5 fruit fly cellular contexts compared by ENCODE assay signal in genomic region chr3L:13495065-13495464, dm6.
TF ChIP-seq lines count a peak whose summit lies in the region.

No protein-coding gene starts in this region.

- TF ChIP-seq CTCF in whole organism, embryonic (GFP tag; optimal IDR thresholded peaks at IDR 0.05; lab: Kevin White, UChicago) = no peak

TF ChIP-seq in whole organism, adult, 20 proteins besides CTCF, POLR2A, EP300 and RAD21:
- TF ChIP-seq bab1 (GFP tag; optimal IDR thresholded peaks at IDR 0.05; lab: Kevin White, UChicago) = no peak
- TF ChIP-seq tj (GFP tag; optimal IDR thresholded peaks at IDR 0.05; lab: Kevin White, UChicago) = peak; percentile 17

TF ChIP-seq in whole organism, embryonic, 481 proteins besides CTCF, POLR2A, EP300 and RAD21:
- TF ChIP-seq bsh (GFP tag; optimal IDR thresholded peaks at IDR 0.05; lab: Kevin White, UChicago) = peak in 1 of 2 experiments; percentile 94
- no peak for TF ChIP-seq CG9215 (GFP tag; IDR thresholded peaks at IDR 0.05; lab: Robert Waterston, UW)
- TF ChIP-seq lbe (GFP tag; optimal IDR thresholded peaks at IDR 0.05; lab: Kevin White, UChicago) = peak; percentile 16
- TF ChIP-seq nom (GFP tag; optimal IDR thresholded peaks at IDR 0.05; lab: Kevin White, UChicago) = peak; percentile 96
- peak; percentile 89 for TF ChIP-seq Drgx (GFP tag; IDR thresholded peaks at IDR 0.05; lab: Robert Waterston, UW)
- TF ChIP-seq grn (GFP tag; optimal IDR thresholded peaks at IDR 0.05; lab: Kevin White, UChicago) = peak; percentile 49
- TF ChIP-seq CG5245 (GFP tag; optimal IDR thresholded peaks at IDR 0.05; lab: Kevin White, UChicago) = no peak

TF ChIP-seq in whole organism, prepupa, 60 proteins besides CTCF, POLR2A, EP300 and RAD21 (continues in another document):
- TF ChIP-seq Eip93F (GFP tag; optimal IDR thresholded peaks at IDR 0.05; lab: Kevin White, UChicago) (no peak), CG7368 (GFP tag; optimal IDR thresholded peaks at IDR 0.05; lab: Kevin White, UChicago) (peak; percentile 66), lz (GFP tag; optimal IDR thresholded peaks at IDR 0.05; lab: Kevin White, UChicago) (no peak), pdm3 (GFP tag; optimal IDR thresholded peaks at IDR 0.05; lab: Kevin White, UChicago) (peak; percentile 73), svp (GFP tag; lab: Kevin White, UChicago) (peak; percentile 88), Blimp-1 (GFP tag; optimal IDR thresholded peaks at IDR 0.05; lab: Kevin White, UChicago) (no peak), CG31627 (GFP tag; optimal IDR thresholded peaks at IDR 0.05; lab: Kevin White, UChicago) (no peak), CG8119 (GFP tag; IDR thresholded peaks at IDR 0.05; lab: Robert Waterston, UW) (peak; percentile 93), ss (GFP tag; optimal IDR thresholded peaks at IDR 0.05; lab: Kevin White, UChicago) (peak; percentile 94), fkh (GFP tag; optimal IDR thresholded peaks at IDR 0.05; lab: Kevin White, UChicago) (no peak), Hr38 (GFP tag; optimal IDR thresholded peaks at IDR 0.05; lab: Kevin White, UChicago) (peak; percentile 56), Ets96B (tag; optimal IDR thresholded peaks at IDR 0.05; lab: Kevin White, UChicago) (peak; percentile 73), fd59A (GFP tag; optimal IDR thresholded peaks at IDR 0.05; lab: Kevin White, UChicago) (peak; percentile 69), CG8632 (GFP tag; optimal IDR thresholded peaks at IDR 0.05; lab: Kevin White, UChicago) (peak; percentile 69), esn (GFP tag; optimal IDR thresholded peaks at IDR 0.05; lab: Kevin White, UChicago) (peak; percentile 14), CG6854 (GFP tag; optimal IDR thresholded peaks at IDR 0.05; lab: Kevin White, UChicago) (no peak), Gug (GFP tag; IDR thresholded peaks at IDR 0.05; lab: Robert Waterston, UW) (peak; percentile 60), cyc (GFP tag; optimal IDR thresholded peaks at IDR 0.05; lab: Kevin White, UChicago) (no peak), CG8319 (GFP tag; optimal IDR thresholded peaks at IDR 0.05; lab: Kevin White, UChicago) (peak; percentile 43), CG10669 (GFP tag; optimal IDR thresholded peaks at IDR 0.05; lab: Kevin White, UChicago) (peak; percentile 76), Eip75B (GFP tag; optimal IDR thresholded peaks at IDR 0.05; lab: Kevin White, UChicago) (peak; percentile 76), fd85E (GFP tag; optimal IDR thresholded peaks at IDR 0.05; lab: Kevin White, UChicago) (no peak), CG6792 (GFP tag; optimal IDR thresholded peaks at IDR 0.05; lab: Kevin White, UChicago) (peak; percentile 63), achi (GFP tag; optimal IDR thresholded peaks at IDR 0.05; lab: Kevin White, UChicago) (peak; percentile 72), salr (GFP tag; optimal IDR thresholded peaks at IDR 0.05; lab: Kevin White, UChicago) (peak; percentile 52 to 89), Hr39 (GFP tag; optimal IDR thresholded peaks at IDR 0.05; lab: Kevin White, UChicago) (no peak), Smox (GFP tag; optimal IDR thresholded peaks at IDR 0.05; lab: Kevin White, UChicago) (no peak), Eip78C (GFP tag; lab: Kevin White, UChicago) (peak; percentile 89), dac (GFP tag; optimal IDR thresholded peaks at IDR 0.05; lab: Kevin White, UChicago) (peak; percentile 37)

TF ChIP-seq in whole organism, pupa, 21 proteins besides CTCF, POLR2A, EP300 and RAD21:
- TF ChIP-seq D1 (tag; optimal IDR thresholded peaks at IDR 0.05; lab: Kevin White, UChicago) = peak; percentile 37
- TF ChIP-seq CG8301 (tag; optimal IDR thresholded peaks at IDR 0.05; lab: Kevin White, UChicago) = peak; percentile 68
- TF ChIP-seq CG15710 (tag; optimal IDR thresholded peaks at IDR 0.05; lab: Kevin White, UChicago) = peak; percentile 84
- TF ChIP-seq fd96Ca (GFP tag; IDR thresholded peaks at IDR 0.05; lab: Robert Waterston, UW) = peak; percentile 91
- peak; percentile 89 for TF ChIP-seq Ets98B (GFP tag; IDR thresholded peaks at IDR 0.05; lab: Robert Waterston, UW)
- TF ChIP-seq CG34367 (tag; optimal IDR thresholded peaks at IDR 0.05; lab: Kevin White, UChicago) = peak; percentile 85
- no peak for TF ChIP-seq CG10348 (GFP tag; IDR thresholded peaks at IDR 0.05; lab: Robert Waterston, UW)
- TF ChIP-seq CG9948 (tag; optimal IDR thresholded peaks at IDR 0.05; lab: Kevin White, UChicago) = peak; percentile 73
- peak; percentile 86 for TF ChIP-seq rn (GFP tag; IDR thresholded peaks at IDR 0.05; lab: Robert Waterston, UW)
- TF ChIP-seq Pif1B (GFP tag; optimal IDR thresholded peaks at IDR 0.05; lab: Kevin White, UChicago) = peak; percentile 92
- peak; percentile 99 for TF ChIP-seq CG12605 (GFP tag; IDR thresholded peaks at IDR 0.05; lab: Robert Waterston, UW)
- TF ChIP-seq CG17806 (tag; optimal IDR thresholded peaks at IDR 0.05; lab: Kevin White, UChicago) = peak; percentile 82
- TF ChIP-seq CG13204 (GFP tag; optimal IDR thresholded peaks at IDR 0.05; lab: Kevin White, UChicago) = peak; percentile 93
- TF ChIP-seq Pif1A (GFP tag; optimal IDR thresholded peaks at IDR 0.05; lab: Kevin White, UChicago) = peak; percentile 96
- peak; percentile 79 for TF ChIP-seq CG32121 (GFP tag; IDR thresholded peaks at IDR 0.05; lab: Robert Waterston, UW)
- TF ChIP-seq CG4496 (GFP tag; IDR thresholded peaks at IDR 0.05; lab: Robert Waterston, UW) = peak; percentile 96
- TF ChIP-seq EcR (GFP tag; optimal IDR thresholded peaks at IDR 0.05; lab: Kevin White, UChicago) = no peak
- peak; percentile 80 for TF ChIP-seq CG8159 (tag; optimal IDR thresholded peaks at IDR 0.05; lab: Kevin White, UChicago)
- TF ChIP-seq CG14655 (GFP tag; optimal IDR thresholded peaks at IDR 0.05; lab: Kevin White, UChicago) = peak; percentile 80
- peak; percentile 54 for TF ChIP-seq Snoo (tag; optimal IDR thresholded peaks at IDR 0.05; lab: Kevin White, UChicago)
- TF ChIP-seq gl (tag; optimal IDR thresholded peaks at IDR 0.05; lab: Kevin White, UChicago) = peak; percentile 96
TF ChIP-seq in whole organism, pupa: peak in this region for 19.

TF ChIP-seq in whole organism, wandering third instar larva, 38 proteins besides CTCF, POLR2A, EP300 and RAD21:
- peak; percentile 11 for TF ChIP-seq Rel (GFP tag; optimal IDR thresholded peaks at IDR 0.05; lab: Kevin White, UChicago)
- TF ChIP-seq Rel (tag; optimal IDR thresholded peaks at IDR 0.05; lab: Kevin White, UChicago) = no peak
- TF ChIP-seq Jra (GFP tag; optimal IDR thresholded peaks at IDR 0.05; lab: Kevin White, UChicago) = no peak
- TF ChIP-seq sage (GFP tag; optimal IDR thresholded peaks at IDR 0.05; lab: Kevin White, UChicago) = no peak
- peak; percentile 83 for TF ChIP-seq CrebA (GFP tag; optimal IDR thresholded peaks at IDR 0.05; lab: Kevin White, UChicago; ENCODE audit: borderline replicate concordance)
- TF ChIP-seq Hnf4 (GFP tag; optimal IDR thresholded peaks at IDR 0.05; lab: Kevin White, UChicago) = peak; percentile 25
- TF ChIP-seq Hr78 (GFP tag; optimal IDR thresholded peaks at IDR 0.05; lab: Kevin White, UChicago) = no peak
- no peak for TF ChIP-seq Hr83 (GFP tag; optimal IDR thresholded peaks at IDR 0.05; lab: Kevin White, UChicago; ENCODE audit: poor library complexity, severe bottlenecking)
- TF ChIP-seq jim (GFP tag; optimal IDR thresholded peaks at IDR 0.05; lab: Kevin White, UChicago) = peak; percentile 86
- TF ChIP-seq Sp1 (GFP tag; optimal IDR thresholded peaks at IDR 0.05; lab: Kevin White, UChicago) = peak; percentile 26
